Worm (Caenorhabditis elegans): Measurements from ENCODE around the gene Y4C6B.4.
"Not testable (repeated sequence)": the region's sequence is repeated elsewhere in the genome, so short reads cannot be mapped to it uniquely, and the experiment has no call there.

The Y4C6B.4 gene

ce11 chrIV:5303030-5303429 lies 23.2 kb upstream of the Y4C6B.4 start, which contains the start of gene ZK354.7:
Gene ZK354.7, minus strand, starts transcription at chrIV:5303130.
- TF ChIP-seq nhr-23 (tag; optimal IDR thresholded peaks at IDR 0.05) (no peak), ceh-9 (tag; optimal IDR thresholded peaks at IDR 0.05) (no peak)

ce11 chrIV:5306040-5306439 lies 20.2 kb upstream of the Y4C6B.4 start, which contains the start of gene ZK354.8:
Gene ZK354.8, minus strand, starts transcription at chrIV:5306140.
- TF ChIP-seq skn-1 (tag; optimal IDR thresholded peaks at IDR 0.05) (no peak), nhr-77 (tag; optimal IDR thresholded peaks at IDR 0.05) (no peak), ztf-11 (tag; optimal IDR thresholded peaks at IDR 0.05) (no peak), ama-1 (optimal IDR thresholded peaks at IDR 0.05) (no peak), sea-2 (GFP tag; optimal IDR thresholded peaks at IDR 0.05) (no peak), ceh-28 (tag; optimal IDR thresholded peaks at IDR 0.05) (no peak), fos-1 (tag; optimal IDR thresholded peaks at IDR 0.05) (no peak), ceh-16 (tag; optimal IDR thresholded peaks at IDR 0.05) (no peak), eor-1 (tag; optimal IDR thresholded peaks at IDR 0.05) (no peak), nhr-25 (tag; optimal IDR thresholded peaks at IDR 0.05) (no peak), nhr-23 (tag; optimal IDR thresholded peaks at IDR 0.05) (no peak), pqm-1 (tag; optimal IDR thresholded peaks at IDR 0.05) (no peak), unc-62 (GFP tag; optimal IDR thresholded peaks at IDR 0.05) (no peak), ztf-4 (tag; optimal IDR thresholded peaks at IDR 0.05) (no peak), jun-1 (tag; optimal IDR thresholded peaks at IDR 0.05) (no peak)

- TF ChIP-seq nhr-28, lsy-12, nhr-23 (tag; optimal IDR thresholded peaks at IDR 0.05): not testable (repeated sequence)
These were observed 18.1 kb upstream of the Y4C6B.4 start, which contains the start of the genes ZK354.9 and msp-58 for ce11 chrIV:5308046-5308643. Gene ZK354.9, minus strand, starts transcription at chrIV:5308146. Gene msp-58, plus strand, starts transcription at chrIV:5308593.

ce11 chrIV:5309742-5310141 lies 16.5 kb upstream of the Y4C6B.4 start, which contains the start of gene ZK354.3:
Gene ZK354.3, plus strand, starts transcription at chrIV:5310042.
- TF ChIP-seq ztf-11 (tag; optimal IDR thresholded peaks at IDR 0.05) (no peak), fos-1 (tag; optimal IDR thresholded peaks at IDR 0.05) (no peak), nhr-237 (tag; optimal IDR thresholded peaks at IDR 0.05) (no peak), fkh-10 (GFP tag; optimal IDR thresholded peaks at IDR 0.05) (no peak), egl-27 (tag; optimal IDR thresholded peaks at IDR 0.05) (no peak)

ce11 chrIV:5313011-5313410 lies 13.2 kb upstream of the Y4C6B.4 start, which contains the start of the genes msp-59 and ZK354.2:
Gene msp-59, minus strand, starts transcription at chrIV:5313111.
Gene ZK354.2, plus strand, starts transcription at chrIV:5313405.
- not testable (repeated sequence) for TF ChIP-seq nhr-23, daf-12, hmg-11 (tag; optimal IDR thresholded peaks at IDR 0.05)

- TF ChIP-seq ZK546.5, ceh-28, ceh-16 (tag; optimal IDR thresholded peaks at IDR 0.05): not testable (repeated sequence)
These were observed 10.0 kb upstream of the Y4C6B.4 start, which contains the start of gene msp-65 for ce11 chrIV:5316223-5316622. Gene msp-65, plus strand, starts transcription at chrIV:5316523.

- TF ChIP-seq nhr-43 (tag; optimal IDR thresholded peaks at IDR 0.05; ENCODE audit: poor library complexity, severe bottlenecking) (peak; percentile 54), fkh-2 (tag; optimal IDR thresholded peaks at IDR 0.05) (no peak), nhr-28 (tag; optimal IDR thresholded peaks at IDR 0.05) (no peak), ceh-82 (tag; optimal IDR thresholded peaks at IDR 0.05) (no peak), mml-1 (tag; optimal IDR thresholded peaks at IDR 0.05) (no peak), ceh-28 (tag; optimal IDR thresholded peaks at IDR 0.05) (peak; percentile 24), jun-1 (tag; optimal IDR thresholded peaks at IDR 0.05) (no peak), ama-1 (optimal IDR thresholded peaks at IDR 0.05) (no peak), R02D3.7 (tag; optimal IDR thresholded peaks at IDR 0.05) (no peak), nhr-77 (tag; optimal IDR thresholded peaks at IDR 0.05) (no peak), nhr-67 (tag; optimal IDR thresholded peaks at IDR 0.05) (no peak), mdl-1 (tag; optimal IDR thresholded peaks at IDR 0.05) (no peak), nhr-12 (tag; optimal IDR thresholded peaks at IDR 0.05) (no peak), nhr-11 (tag; optimal IDR thresholded peaks at IDR 0.05) (no peak), egl-27 (tag; optimal IDR thresholded peaks at IDR 0.05) (no peak), unc-39 (tag; optimal IDR thresholded peaks at IDR 0.05) (no peak), pqm-1 (tag; optimal IDR thresholded peaks at IDR 0.05) (no peak), aly-2 (tag; optimal IDR thresholded peaks at IDR 0.05) (no peak), lin-15B (tag; optimal IDR thresholded peaks at IDR 0.05) (no peak), elt-2 (tag; optimal IDR thresholded peaks at IDR 0.05) (peak; percentile 24), nhr-237 (tag; optimal IDR thresholded peaks at IDR 0.05) (no peak), ceh-9 (tag; optimal IDR thresholded peaks at IDR 0.05) (no peak), fos-1 (tag; optimal IDR thresholded peaks at IDR 0.05) (peak; percentile 7), lin-39 (tag; optimal IDR thresholded peaks at IDR 0.05) (no peak), skn-1 (tag; optimal IDR thresholded peaks at IDR 0.05) (no peak), ztf-4 (tag; optimal IDR thresholded peaks at IDR 0.05) (no peak), nhr-23 (tag; optimal IDR thresholded peaks at IDR 0.05) (peak; percentile 37), ztf-11 (tag; optimal IDR thresholded peaks at IDR 0.05) (no peak)
These were observed 9.1 kb upstream of the Y4C6B.4 start for ce11 chrIV:5317106-5317505.
